Fruit fly (Drosophila melanogaster): ENCODE results near the gene CG33658.

The CG33658 gene

DNA sequence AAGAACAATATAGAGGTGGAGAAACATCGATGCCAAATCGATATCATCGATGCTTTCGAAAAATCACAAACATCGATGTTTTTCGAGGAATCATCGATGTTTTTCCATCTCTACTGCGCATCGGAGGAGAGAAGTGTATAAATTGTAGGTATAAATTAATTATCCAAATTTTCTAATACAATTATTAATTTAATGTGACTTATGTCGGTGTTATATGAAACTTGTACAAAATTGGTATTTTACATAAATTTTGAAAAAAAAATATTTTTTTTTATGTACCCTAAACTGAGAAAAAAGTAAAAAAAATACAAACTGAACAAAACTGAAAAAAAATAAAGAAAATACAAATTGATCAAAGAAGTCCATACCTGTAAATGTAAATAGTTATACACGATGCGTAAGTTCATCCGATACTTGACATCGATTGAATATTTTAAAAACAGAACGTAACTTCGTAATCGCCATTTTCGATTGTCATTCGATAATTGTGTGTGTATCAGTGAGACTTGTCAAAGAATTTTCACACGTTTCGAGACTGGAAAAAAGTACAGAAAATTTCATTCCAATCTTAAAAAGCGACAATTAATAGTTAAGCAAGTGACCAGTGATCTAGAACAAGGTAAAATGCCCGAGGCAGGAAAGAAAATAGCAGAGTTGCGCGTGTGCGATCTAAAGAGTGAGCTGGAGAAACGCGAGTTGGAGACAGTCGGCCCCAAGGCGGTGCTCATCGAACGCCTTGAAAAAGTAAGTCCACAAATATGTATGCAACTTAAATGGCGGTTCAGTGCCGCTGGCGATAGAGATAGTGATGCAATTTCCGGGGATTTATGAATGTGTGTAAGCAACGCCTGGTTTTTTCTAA, 23.7 kb downstream of the CG33658 start, which contains the start of the genes CG5808 and Saf-B (continued):
- TF ChIP-seq CG6765 (GFP tag; optimal IDR thresholded peaks at IDR 0.05) (no peak), CG7271 (tag; optimal IDR thresholded peaks at IDR 0.05) (peak; percentile 7), ab (GFP tag; optimal IDR thresholded peaks at IDR 0.05) (no peak), Sox102F (GFP tag; optimal IDR thresholded peaks at IDR 0.05) (no peak), CG2875 (GFP tag; optimal IDR thresholded peaks at IDR 0.05) (no peak), gce (GFP tag; IDR thresholded peaks at IDR 0.05) (no peak), dmrt11E (tag; optimal IDR thresholded peaks at IDR 0.05) (peak; percentile 29), luna (GFP tag; optimal IDR thresholded peaks at IDR 0.05) (no peak), CG15696 (tag; optimal IDR thresholded peaks at IDR 0.05) (peak; percentile 43), bigmax (GFP tag; optimal IDR thresholded peaks at IDR 0.05) (no peak), Fer2 (tag; optimal IDR thresholded peaks at IDR 0.05) (no peak), NfI (GFP tag; optimal IDR thresholded peaks at IDR 0.05) (no peak), wdn (GFP tag; IDR thresholded peaks at IDR 0.05) (no peak), CG17359 (tag; optimal IDR thresholded peaks at IDR 0.05) (no peak), CG34422 (GFP tag; IDR thresholded peaks at IDR 0.05) (no peak; the same call in 2 of the 3 replicates), Lpt (GFP tag; optimal IDR thresholded peaks at IDR 0.05) (no peak), HLHmδ (GFP tag; optimal IDR thresholded peaks at IDR 0.05) (no peak), Dad (GFP tag; optimal IDR thresholded peaks at IDR 0.05) (no peak), CG7372 (GFP tag; IDR thresholded peaks at IDR 0.05) (no peak), rib (GFP tag; IDR thresholded peaks at IDR 0.05) (no peak), D19A (tag; optimal IDR thresholded peaks at IDR 0.05) (no peak), Abd-B (GFP tag; optimal IDR thresholded peaks at IDR 0.05) (no peak), Sin3A (optimal IDR thresholded peaks at IDR 0.05) (no peak), shn (GFP tag; optimal IDR thresholded peaks at IDR 0.05) (no peak), CG6689 (GFP tag; IDR thresholded peaks at IDR 0.05) (peak; percentile 70), Neu2 (GFP tag; optimal IDR thresholded peaks at IDR 0.05; ENCODE audit: borderline replicate concordance) (no peak), odd (GFP tag; optimal IDR thresholded peaks at IDR 0.05) (no peak), ranshi (GFP tag; IDR thresholded peaks at IDR 0.05) (no peak), CG6254 (GFP tag; optimal IDR thresholded peaks at IDR 0.05) (no peak), ken (GFP tag; IDR thresholded peaks at IDR 0.05) (no peak), CG11085 (GFP tag; IDR thresholded peaks at IDR 0.05) (no peak), Tbp (GFP tag; optimal IDR thresholded peaks at IDR 0.05) (no peak), CG32767 (GFP tag; IDR thresholded peaks at IDR 0.05) (peak; percentile 81; the same call in 1 of the 2 replicates), Dip2 (GFP tag; IDR thresholded peaks at IDR 0.05) (no peak), Myb (GFP tag; optimal IDR thresholded peaks at IDR 0.05) (no peak), ci (GFP tag; IDR thresholded peaks at IDR 0.05) (no peak), nerfin-2 (GFP tag; IDR thresholded peaks at IDR 0.05; ENCODE audit: partially characterized antibody) (peak; percentile 86), lab (GFP tag; optimal IDR thresholded peaks at IDR 0.05) (no peak), CG10654 (GFP tag; optimal IDR thresholded peaks at IDR 0.05) (peak; percentile 60), CG42726 (GFP tag; IDR thresholded peaks at IDR 0.05; ENCODE audit: partially characterized antibody) (0 out of 2 replicates have a peak, but pooled peaks have one; percentile 32), CG10267 (tag; optimal IDR thresholded peaks at IDR 0.05) (peak; percentile 67), CG18011 (GFP tag; optimal IDR thresholded peaks at IDR 0.05) (no peak), Dref (GFP tag; IDR thresholded peaks at IDR 0.05) (peak; percentile 82), CG6854 (GFP tag; optimal IDR thresholded peaks at IDR 0.05) (no peak), gfzf (GFP tag; optimal IDR thresholded peaks at IDR 0.05) (no peak), CG18599 (GFP tag; optimal IDR thresholded peaks at IDR 0.05) (no peak), Atf6 (GFP tag; IDR thresholded peaks at IDR 0.05) (no peak), sens-2 (GFP tag; IDR thresholded peaks at IDR 0.05) (no peak), CG9797 (GFP tag; optimal IDR thresholded peaks at IDR 0.05) (no peak), Sox100B (GFP tag; optimal IDR thresholded peaks at IDR 0.05) (no peak)
